Fruit fly (Drosophila melanogaster): ENCODE measurements around the gene CG6696.
A peak's percentile ranks its signal among the peaks of the same experiment; 100 is the strongest.

CG6696 gene

DNA sequence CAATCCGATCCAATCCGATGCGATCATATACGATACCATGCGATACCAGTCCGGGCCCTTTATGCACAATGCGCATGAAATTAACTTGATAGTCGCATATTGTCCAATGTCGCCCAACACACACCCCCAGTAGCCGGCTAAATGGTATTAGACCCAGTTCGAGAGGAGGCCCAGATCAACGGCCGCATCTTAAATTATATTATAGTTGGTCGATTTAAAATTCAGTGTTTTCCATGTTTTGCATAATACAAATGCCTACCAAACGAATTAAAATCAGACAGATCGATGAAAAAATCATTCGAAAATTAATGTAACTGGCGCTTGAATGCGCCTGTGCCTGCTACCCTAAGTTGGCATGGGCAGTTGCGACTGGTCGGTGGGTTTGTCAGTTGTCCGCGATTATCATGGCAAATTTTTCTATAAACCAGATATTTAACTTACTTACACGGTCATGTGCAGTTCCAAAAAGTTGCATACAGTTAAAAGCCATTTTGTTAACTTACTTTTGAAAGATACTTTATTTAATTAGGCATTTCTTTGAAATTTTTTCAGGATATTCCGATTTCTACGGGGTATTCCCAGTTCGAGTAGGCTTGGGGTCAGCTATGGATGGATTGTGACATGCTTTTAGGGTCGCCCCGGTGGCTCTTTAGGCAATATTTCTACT lies 8.0 kb upstream of the CG6696 start (continued):
- TF ChIP-seq grau (tag; optimal IDR thresholded peaks at IDR 0.05) (peak; percentile 34), Meics (GFP tag; optimal IDR thresholded peaks at IDR 0.05) (no peak), dysf (GFP tag; IDR thresholded peaks at IDR 0.05) (peak; percentile 70), CG2712 (tag; optimal IDR thresholded peaks at IDR 0.05) (peak; percentile 36), CG17361 (GFP tag; IDR thresholded peaks at IDR 0.05) (peak; percentile 48; the same call in 1 of the 3 replicates), CG10565 (GFP tag; optimal IDR thresholded peaks at IDR 0.05) (no peak), CG30403 (GFP tag; optimal IDR thresholded peaks at IDR 0.05) (peak; percentile 27), CG8478 (optimal IDR thresholded peaks at IDR 0.05) (no peak), CG2678 (tag; optimal IDR thresholded peaks at IDR 0.05) (peak; percentile 49), stwl (tag; optimal IDR thresholded peaks at IDR 0.05) (no peak), seq (GFP tag; IDR thresholded peaks at IDR 0.05) (0 out of 2 replicates have a peak, but pooled peaks have one; percentile 19), CG17802 (tag; optimal IDR thresholded peaks at IDR 0.05) (no peak), twi (tag; optimal IDR thresholded peaks at IDR 0.05) (no peak), run (tag; optimal IDR thresholded peaks at IDR 0.05) (no peak), mld (GFP tag; IDR thresholded peaks at IDR 0.05; ENCODE audit: partially characterized antibody) (no peak), CG6683 (GFP tag; optimal IDR thresholded peaks at IDR 0.05) (no peak), Hmx (GFP tag; optimal IDR thresholded peaks at IDR 0.05) (no peak), oc (tag; optimal IDR thresholded peaks at IDR 0.05) (no peak), CG10147 (GFP tag; optimal IDR thresholded peaks at IDR 0.05) (no peak), C15 (GFP tag; IDR thresholded peaks at IDR 0.05) (no peak), bowl (GFP tag; IDR thresholded peaks at IDR 0.05) (no peak), CG33213 (GFP tag; optimal IDR thresholded peaks at IDR 0.05) (no peak), dmrt11E (tag; optimal IDR thresholded peaks at IDR 0.05) (no peak), HLH54F (GFP tag; optimal IDR thresholded peaks at IDR 0.05) (no peak), Doc3 (GFP tag; IDR thresholded peaks at IDR 0.05; ENCODE audit: partially characterized antibody) (no peak), CG11560 (tag; IDR thresholded peaks at IDR 0.05) (no peak), CG16863 (GFP tag; optimal IDR thresholded peaks at IDR 0.05) (no peak), Fer1 (GFP tag; optimal IDR thresholded peaks at IDR 0.05) (no peak), ssp (GFP tag; IDR thresholded peaks at IDR 0.05) (peak; percentile 15; the same call in 1 of the 2 replicates), sna (GFP tag; IDR thresholded peaks at IDR 0.05; ENCODE audit: partially characterized antibody) (no peak), Hey (tag; optimal IDR thresholded peaks at IDR 0.05) (no peak), Rfx (GFP tag; IDR thresholded peaks at IDR 0.05) (peak; percentile 29; the same call in 1 of the 2 replicates), CG17829 (tag; optimal IDR thresholded peaks at IDR 0.05) (peak; percentile 16), Eip74EF (GFP tag; optimal IDR thresholded peaks at IDR 0.05) (peak in 1 of 2 experiments; percentile 6), zf30C (GFP tag; optimal IDR thresholded peaks at IDR 0.05) (no peak), fru (optimal IDR thresholded peaks at IDR 0.05) (no peak), CG7839 (tag; optimal IDR thresholded peaks at IDR 0.05) (peak; percentile 58), Abd-B (GFP tag; optimal IDR thresholded peaks at IDR 0.05) (peak; percentile 39), tin (GFP tag; optimal IDR thresholded peaks at IDR 0.05) (no peak), CG11247 (GFP tag; IDR thresholded peaks at IDR 0.05) (no peak), CG12391 (tag; optimal IDR thresholded peaks at IDR 0.05) (peak; percentile 4), vfl (GFP tag; optimal IDR thresholded peaks at IDR 0.05) (no peak), dan (GFP tag; IDR thresholded peaks at IDR 0.05) (no peak), CG30431 (GFP tag; optimal IDR thresholded peaks at IDR 0.05) (no peak), cas (GFP tag; IDR thresholded peaks at IDR 0.05) (no peak), Xrp1 (GFP tag; IDR thresholded peaks at IDR 0.05) (peak; percentile 12; the same call in 1 of the 2 replicates), CG31441 (GFP tag; IDR thresholded peaks at IDR 0.05) (peak; percentile 37; the same call in 1 of the 2 replicates), CG18619 (GFP tag; optimal IDR thresholded peaks at IDR 0.05) (no peak), CG2202 (tag; optimal IDR thresholded peaks at IDR 0.05) (no peak), pfk (GFP tag; optimal IDR thresholded peaks at IDR 0.05) (no peak)

Measured in whole organism, embryonic.